Worm (Caenorhabditis elegans) whole organism, young adult: ENCODE measurements around the gene F18A12.2.
A peak's percentile ranks its signal among the peaks of the same experiment; 100 is the strongest.
"Not testable (repeated sequence)": the region's sequence is repeated elsewhere in the genome, so short reads cannot be mapped to it uniquely, and the experiment has no call there.

Experiments used
- B0019.2 ChIP-seq: fragments of 200-800 bp; sonication (Bioruptor generic); conservative IDR thresholded peaks from 2 replicates; pipeline ENCODE4 v1.3.6; 2022; ENCODE audit warnings: missing genetic modification reagents, missing genetic modification characterization, missing compliant biosample characterization
- B0035.1 ChIP-seq: sonication (generic microtip); optimal IDR thresholded peaks from 2 replicates; lab custom pipeline; 2016; ENCODE audit warnings: missing genetic modification characterization, mild to moderate bottlenecking, missing compliant biosample characterization, missing genotype, missing genetic modification reagents
- B0336.3 ChIP-seq: fragments of 200-800 bp; sonication (Bioruptor generic); IDR thresholded peaks from 2 replicates; pipeline ENCODE4 v1.3.6; 2022; ENCODE audit warnings: missing genetic modification characterization, missing compliant biosample characterization
- C06A6.2 ChIP-seq: fragments of 200-800 bp; sonication (Bioruptor generic); conservative IDR thresholded peaks from 2 replicates; pipeline ENCODE4 v1.3.6; 2022; ENCODE audit warnings: missing genetic modification characterization, missing compliant biosample characterization
- D2030.7 ChIP-seq: fragments of 200-800 bp; sonication (Bioruptor generic); IDR thresholded peaks from 2 replicates; pipeline ENCODE4 v1.3.6; 2022; ENCODE audit warnings: missing genetic modification reagents, missing genetic modification characterization, missing compliant biosample characterization
- F10E7.11 ChIP-seq: sonication (generic microtip); optimal IDR thresholded peaks from 2 replicates; lab custom pipeline; 2017; ENCODE audit warnings: mild to moderate bottlenecking, missing genetic modification characterization, moderate library complexity, missing compliant biosample characterization
- F49E8.2 ChIP-seq: sonication (generic microtip); optimal IDR thresholded peaks from 3 replicates; lab custom pipeline; 2017; ENCODE audit warnings: missing genetic modification characterization, mild to moderate bottlenecking, missing compliant biosample characterization, antibody characterized with exemption, moderate library complexity; ENCODE audit not compliant: insufficient read depth
- F57C9.4 ChIP-seq: sonication (generic microtip); optimal IDR thresholded peaks from 2 replicates; lab custom pipeline; 2017; ENCODE audit warnings: mild to moderate bottlenecking, missing genetic modification characterization, missing compliant biosample characterization
- T26A5.8 ChIP-seq: sonication (generic microtip); optimal IDR thresholded peaks from 2 replicates; lab custom pipeline; 2016; ENCODE audit warnings: missing genetic modification characterization, missing compliant biosample characterization
- atf-7 ChIP-seq: sonication (generic microtip); optimal IDR thresholded peaks from 2 replicates; lab custom pipeline; 2017; ENCODE audit warnings: mild to moderate bottlenecking, missing genetic modification characterization, missing compliant biosample characterization
- attf-5 ChIP-seq: fragments of 200-800 bp; sonication (Bioruptor generic); optimal IDR thresholded peaks from 2 replicates; lab custom pipeline; 2018; ENCODE audit warnings: mild to moderate bottlenecking, missing genetic modification characterization, missing compliant biosample characterization
- ceh-27 ChIP-seq: fragments of 200-800 bp; sonication (Bioruptor generic); optimal IDR thresholded peaks from 2 replicates; lab custom pipeline; 2018; ENCODE audit warnings: mild to moderate bottlenecking, missing genetic modification characterization, moderate library complexity, missing compliant biosample characterization
- dpl-1 ChIP-seq: fragments of 150-350 bp; optimal IDR thresholded peaks from 2 replicates; lab custom pipeline; 2014; ENCODE audit warnings: missing biosample characterization, missing genetic modification reagents, missing genetic modification characterization
- egrh-3 ChIP-seq: fragments of 200-800 bp; sonication (Bioruptor generic); IDR thresholded peaks from 2 replicates; pipeline ENCODE4 v1.3.6; 2022; ENCODE audit warnings: missing genetic modification reagents, missing genetic modification characterization, missing compliant biosample characterization
- him-1 ChIP-seq: sonication (generic microtip); optimal IDR thresholded peaks from 2 replicates; lab custom pipeline; 2016; ENCODE audit warnings: missing genotype, missing genetic modification reagents, missing genetic modification characterization, missing compliant biosample characterization
- hlh-12 ChIP-seq: sonication (generic microtip); optimal IDR thresholded peaks from 2 replicates; lab custom pipeline; 2016; ENCODE audit warnings: missing genetic modification characterization, missing compliant biosample characterization
- hrde-1 ChIP-seq: sonication (generic microtip); optimal IDR thresholded peaks from 2 replicates; lab custom pipeline; 2016; ENCODE audit warnings: missing genetic modification characterization, mild to moderate bottlenecking, missing compliant biosample characterization, moderate library complexity, missing genotype, missing genetic modification reagents, borderline replicate concordance
- lin-26 ChIP-seq: fragments of 200-800 bp; sonication (Bioruptor generic); IDR thresholded peaks from 2 replicates; pipeline ENCODE4 v1.3.6; 2022; ENCODE audit warnings: missing genetic modification reagents, missing genetic modification characterization, missing compliant biosample characterization
- lin-40 ChIP-seq: sonication (generic microtip); optimal IDR thresholded peaks from 2 replicates; lab custom pipeline; 2016; ENCODE audit warnings: missing genetic modification characterization, mild to moderate bottlenecking, missing compliant biosample characterization, missing genotype, missing genetic modification reagents
- lsl-1 ChIP-seq: fragments of 200-800 bp; sonication (Bioruptor generic); optimal IDR thresholded peaks from 2 replicates; lab custom pipeline; 2018; ENCODE audit warnings: mild to moderate bottlenecking, missing genetic modification characterization, moderate library complexity, missing compliant biosample characterization
- madf-10 ChIP-seq: sonication (generic microtip); optimal IDR thresholded peaks from 2 replicates; lab custom pipeline; 2016; ENCODE audit warnings: mild to moderate bottlenecking, missing genetic modification characterization, missing compliant biosample characterization
- madf-6 ChIP-seq: fragments of 200-800 bp; sonication (Bioruptor generic); IDR thresholded peaks from 2 replicates; pipeline ENCODE4 v1.3.6; 2022; ENCODE audit warnings: missing genetic modification reagents, missing genetic modification characterization, missing compliant biosample characterization
- mcd-1 ChIP-seq: fragments of 200-800 bp; sonication (Bioruptor generic); IDR thresholded peaks from 2 replicates; pipeline ENCODE4 v1.3.6; 2022; ENCODE audit warnings: missing genetic modification reagents, missing genetic modification characterization, missing compliant biosample characterization
- mxl-1 ChIP-seq: sonication (generic microtip); optimal IDR thresholded peaks from 2 replicates; lab custom pipeline; 2016; ENCODE audit warnings: missing genetic modification characterization, missing compliant biosample characterization
- nfyb-1 ChIP-seq: fragments of 200-800 bp; sonication (Bioruptor generic); IDR thresholded peaks from 2 replicates; pipeline ENCODE4 v1.3.6; 2022; ENCODE audit warnings: missing genetic modification reagents, missing genetic modification characterization, missing compliant biosample characterization
- nhr-179 ChIP-seq: sonication (generic microtip); optimal IDR thresholded peaks from 2 replicates; lab custom pipeline; 2016; ENCODE audit warnings: mild to moderate bottlenecking, missing genetic modification characterization, missing compliant biosample characterization
- pha-4 ChIP-seq: fragments of 150-350 bp; sonication (generic microtip); optimal IDR thresholded peaks from 2 replicates; lab custom pipeline; 2014; ENCODE audit warnings: missing biosample characterization, missing genetic modification reagents, missing genetic modification characterization
- snpc-1.1 ChIP-seq: sonication (generic microtip); optimal IDR thresholded peaks from 2 replicates; lab custom pipeline; 2017; ENCODE audit warnings: missing genetic modification characterization, mild to moderate bottlenecking, missing compliant biosample characterization, antibody characterized with exemption, moderate library complexity, missing genotype, missing genetic modification reagents; ENCODE audit not compliant: insufficient read depth
- snpc-4 ChIP-seq, 5 experiments: fragments of 150-350 bp in 1 of 5; sonication (generic microtip) in 4 of 5; optimal IDR thresholded peaks; 2 replicates each; lab custom pipeline; 2014 to 2018; ENCODE audit warnings: missing genetic modification characterization in 5 of 5, missing biosample characterization in 3 of 5, antibody characterized with exemption in 2 of 5, mild to moderate bottlenecking in 2 of 5, missing compliant biosample characterization in 2 of 5, missing genotype in 2 of 5, moderate library complexity in 2 of 5, missing genetic modification reagents in 1 of 5
- unc-130 ChIP-seq: sonication (generic microtip); optimal IDR thresholded peaks from 2 replicates; lab custom pipeline; 2016; ENCODE audit warnings: missing genetic modification reagents, missing genetic modification characterization, missing compliant biosample characterization
- zfh-2 ChIP-seq: fragments of 200-800 bp; sonication (Bioruptor generic); conservative IDR thresholded peaks from 2 replicates; pipeline ENCODE4 v1.3.6; 2022; ENCODE audit warnings: missing genetic modification reagents, missing genetic modification characterization, missing compliant biosample characterization
- ztf-18 ChIP-seq: sonication (generic microtip); optimal IDR thresholded peaks from 2 replicates; lab custom pipeline; 2016; ENCODE audit warnings: missing genotype, mild to moderate bottlenecking, missing genetic modification characterization, missing compliant biosample characterization
- ztf-26 ChIP-seq: sonication (generic microtip); optimal IDR thresholded peaks from 2 replicates; lab custom pipeline; 2017; ENCODE audit warnings: missing genetic modification characterization, missing compliant biosample characterization
- ztf-28 ChIP-seq: fragments of 200-800 bp; sonication (Bioruptor generic); IDR thresholded peaks from 2 replicates; pipeline ENCODE4 v1.3.6; 2022; ENCODE audit warnings: missing genetic modification reagents, missing genetic modification characterization, missing compliant biosample characterization
- ztf-3 ChIP-seq: fragments of 200-800 bp; sonication (Bioruptor generic); optimal IDR thresholded peaks from 2 replicates; lab custom pipeline; 2018; ENCODE audit warnings: mild to moderate bottlenecking, missing genetic modification characterization, missing compliant biosample characterization
- ztf-6 ChIP-seq: fragments of 200-800 bp; sonication (Bioruptor generic); IDR thresholded peaks from 2 replicates; pipeline ENCODE4 v1.3.6; 2022; ENCODE audit warnings: missing genetic modification reagents, missing genetic modification characterization, missing compliant biosample characterization

Gene F18A12.2

DNA sequence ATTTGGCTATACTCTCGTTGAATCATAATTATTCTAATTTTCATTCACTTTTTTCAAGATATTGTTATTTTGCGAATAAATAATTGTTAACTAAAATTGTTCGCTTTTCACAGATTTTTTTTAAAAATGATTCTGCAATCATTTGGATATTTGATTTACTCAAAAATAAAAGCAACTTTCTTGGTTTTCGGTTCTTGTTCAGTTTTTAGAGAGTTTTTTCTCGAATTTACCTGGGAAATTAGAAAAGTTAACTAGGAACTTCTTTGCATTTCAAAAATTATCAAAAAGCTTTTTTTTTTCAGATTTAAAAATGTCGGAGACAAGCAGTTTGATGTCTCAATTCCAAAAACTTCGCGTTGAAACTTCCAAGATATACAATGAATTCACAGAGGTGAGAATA, 32.0 kb downstream of the F18A12.2 start, which contains the start of the genes C16C8.20 and gldi-6:
C16C8.20 (plus strand) TSS at position 301 of the 400 bp plus-strand sequence.
gldi-6 (plus strand) TSS at position 301 of the 400 bp plus-strand sequence.
- no peak for TF ChIP-seq ztf-6
- no peak for TF ChIP-seq attf-5 (GFP tag; lab: Kevin White, UChicago)
- TF ChIP-seq hlh-12 (tag; lab: Kevin White, UChicago) = no peak
- TF ChIP-seq B0336.3 (GFP tag; lab: Robert Waterston, UW) = no peak
- no peak for TF ChIP-seq F49E8.2 (tag; lab: Kevin White, UChicago)
- TF ChIP-seq T26A5.8 = no peak
- no peak for TF ChIP-seq B0019.2
- no peak for TF ChIP-seq F57C9.4 (tag; lab: Kevin White, UChicago)
- no peak for TF ChIP-seq ztf-18
- no peak for TF ChIP-seq ztf-28
- TF ChIP-seq snpc-1.1 (tag; lab: Kevin White, UChicago) = no peak
- TF ChIP-seq snpc-4 (GFP tag; optimal IDR thresholded peaks at IDR 0.05; lab: Kevin White, UChicago) = no peak
- TF ChIP-seq snpc-4 (tag; optimal IDR thresholded peaks at IDR 0.05; lab: Kevin White, UChicago) = no peak
- no peak for TF ChIP-seq him-1
- no peak for TF ChIP-seq hrde-1 (tag; lab: Kevin White, UChicago)
- no peak for TF ChIP-seq dpl-1 (GFP tag; lab: Kevin White, UChicago)
- TF ChIP-seq mxl-1 = no peak
- no peak for TF ChIP-seq pha-4 (tag; lab: Kevin White, UChicago)

- TF ChIP-seq B0019.2 = no peak
- no peak for TF ChIP-seq B0035.1 (tag; lab: Kevin White, UChicago)
- TF ChIP-seq C06A6.2 (GFP tag; lab: Robert Waterston, UW) = no peak
- TF ChIP-seq zfh-2 (GFP tag; lab: Robert Waterston, UW) = no peak
- TF ChIP-seq F10E7.11 (tag; lab: Kevin White, UChicago) = no peak
- TF ChIP-seq nhr-179 = no peak
- no peak for TF ChIP-seq nfyb-1 (GFP tag; lab: Robert Waterston, UW)
- TF ChIP-seq egrh-3 (GFP tag; lab: Robert Waterston, UW) = no peak
- no peak for TF ChIP-seq ztf-6
- no peak for TF ChIP-seq unc-130
- TF ChIP-seq atf-7 (tag; lab: Kevin White, UChicago) = no peak
- no peak for TF ChIP-seq mcd-1 (GFP tag; lab: Robert Waterston, UW)
- TF ChIP-seq ztf-26 (tag; lab: Kevin White, UChicago) = no peak
- no peak for TF ChIP-seq lin-40 (tag; lab: Kevin White, UChicago)
- TF ChIP-seq ztf-3 (GFP tag; lab: Kevin White, UChicago) = no peak
These were observed 33.2 kb downstream of the F18A12.2 start, which contains the start of gene C16C8.21 for ce11 chrII:3447906-3448305. Gene C16C8.21 (plus strand): TSS chrII:3448206.

DNA sequence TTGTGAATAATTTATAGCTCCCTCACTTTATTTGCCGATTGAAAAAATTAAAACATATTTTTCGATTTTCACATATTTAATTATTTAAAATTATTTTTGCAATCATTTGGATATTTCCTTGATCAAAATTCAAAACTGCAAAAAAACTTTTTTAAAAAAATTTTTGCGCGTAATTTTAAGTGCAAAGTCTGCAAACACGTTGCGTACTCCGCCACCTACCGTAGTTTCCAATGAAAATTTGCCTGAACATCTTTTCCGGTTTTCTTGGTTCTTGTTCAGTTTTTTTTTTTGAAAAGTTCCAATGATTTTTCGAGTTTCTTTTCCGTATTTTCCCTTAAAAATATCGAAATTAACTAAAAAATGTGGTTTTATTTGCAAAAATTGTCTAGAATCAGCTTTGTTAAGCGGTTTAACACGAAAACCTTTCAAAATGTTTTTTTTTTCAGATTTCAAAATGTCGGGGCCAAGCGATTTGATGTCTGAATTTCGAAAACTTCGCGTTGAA, 34.2 kb downstream of the F18A12.2 start, which contains the start of gene C16C8.25:
C16C8.25 (plus strand) TSS at position 455 of the 505 bp plus-strand sequence.
- 0 out of 2 replicates have a peak, but pooled peaks have one; percentile 33 for TF ChIP-seq D2030.7 (GFP tag; lab: Robert Waterston, UW)
- TF ChIP-seq madf-6 (GFP tag; lab: Robert Waterston, UW) = peak; percentile 60; the same call in 1 of the 2 replicates
- TF ChIP-seq lsl-1 = peak; percentile 72
- TF ChIP-seq lin-26 (GFP tag; lab: Robert Waterston, UW) = no peak

ce11 chrII:3449514-3449913, 34.9 kb downstream of the F18A12.2 start, which contains the start of gene C16C8.14:
Gene C16C8.14 (plus strand): TSS chrII:3449814.
- TF ChIP-seq ceh-27 (GFP tag; lab: Kevin White, UChicago); madf-10 (tag; lab: Kevin White, UChicago); D2030.7 (GFP tag; lab: Robert Waterston, UW): not testable (repeated sequence)
